Worm (Caenorhabditis elegans): Measurements from ENCODE around the gene elo-7.

Gene elo-7

ce11 chrIV:9536124-9536523, 6.4 kb downstream of the elo-7 start:
- TF ChIP-seq efl-3 (GFP tag; optimal IDR thresholded peaks at IDR 0.05) (no peak), aly-2 (tag; optimal IDR thresholded peaks at IDR 0.05) (no peak), ceh-8 (GFP tag; optimal IDR thresholded peaks at IDR 0.05) (no peak), blmp-1 (tag; optimal IDR thresholded peaks at IDR 0.05) (peak; percentile 22), tbx-2 (tag; optimal IDR thresholded peaks at IDR 0.05) (no peak), lin-15B (tag; optimal IDR thresholded peaks at IDR 0.05) (no peak), elt-2 (tag; optimal IDR thresholded peaks at IDR 0.05) (no peak), mep-1 (tag; optimal IDR thresholded peaks at IDR 0.05) (no peak), nhr-85 (tag) (peak; percentile 82), jun-1 (tag; optimal IDR thresholded peaks at IDR 0.05) (no peak), nhr-90 (tag; optimal IDR thresholded peaks at IDR 0.05; ENCODE audit: poor library complexity) (no peak), hlh-4 (tag; optimal IDR thresholded peaks at IDR 0.05) (no peak), dsc-1 (tag; optimal IDR thresholded peaks at IDR 0.05) (no peak), unc-130 (tag; optimal IDR thresholded peaks at IDR 0.05) (no peak), fkh-4 (tag; optimal IDR thresholded peaks at IDR 0.05; ENCODE audit: borderline replicate concordance) (no peak), C16A3.4 (tag; optimal IDR thresholded peaks at IDR 0.05) (no peak), nhr-20 (tag; optimal IDR thresholded peaks at IDR 0.05) (peak; percentile 16), nhr-71 (tag; optimal IDR thresholded peaks at IDR 0.05) (no peak), dpl-1 (GFP tag; optimal IDR thresholded peaks at IDR 0.05) (no peak), nhr-47 (tag; optimal IDR thresholded peaks at IDR 0.05) (no peak), lin-14 (GFP tag; optimal IDR thresholded peaks at IDR 0.05) (peak; percentile 19), egl-13 (tag; optimal IDR thresholded peaks at IDR 0.05) (no peak), F16B12.6 (tag; optimal IDR thresholded peaks at IDR 0.05) (no peak), swsn-7 (tag; optimal IDR thresholded peaks at IDR 0.05) (no peak), Y116A8C.19 (tag; optimal IDR thresholded peaks at IDR 0.05; ENCODE audit: borderline replicate concordance) (no peak), lsy-2 (tag; optimal IDR thresholded peaks at IDR 0.05) (no peak), C34B4.2 (tag; optimal IDR thresholded peaks at IDR 0.05) (no peak), unc-86 (tag; optimal IDR thresholded peaks at IDR 0.05) (no peak)

- TF ChIP-seq ama-1 (optimal IDR thresholded peaks at IDR 0.05) (no peak), unc-86 (tag; optimal IDR thresholded peaks at IDR 0.05) (no peak), ceh-8 (GFP tag; optimal IDR thresholded peaks at IDR 0.05) (no peak), elt-2 (tag; optimal IDR thresholded peaks at IDR 0.05) (peak; percentile 39)
Measured at ce11 chrIV:9537500-9537899, 7.8 kb downstream of the elo-7 start.

ce11 chrIV:9538214-9538613, 8.5 kb downstream of the elo-7 start:
- TF ChIP-seq tlp-1 (tag; optimal IDR thresholded peaks at IDR 0.05) (no peak), nhr-84 (tag; optimal IDR thresholded peaks at IDR 0.05) (no peak), ceh-82 (tag; optimal IDR thresholded peaks at IDR 0.05) (no peak), lsy-2 (tag; optimal IDR thresholded peaks at IDR 0.05) (peak in 1 of 2 experiments; percentile 6), mef-2 (tag; optimal IDR thresholded peaks at IDR 0.05) (no peak), rnt-1 (tag; optimal IDR thresholded peaks at IDR 0.05) (peak; percentile 79), C34B4.2 (tag; optimal IDR thresholded peaks at IDR 0.05) (no peak), Y116A8C.19 (tag; optimal IDR thresholded peaks at IDR 0.05; ENCODE audit: borderline replicate concordance) (no peak), nhr-76 (tag; optimal IDR thresholded peaks at IDR 0.05) (no peak), lin-14 (GFP tag; optimal IDR thresholded peaks at IDR 0.05) (peak; percentile 75), snpc-4 (tag; optimal IDR thresholded peaks at IDR 0.05) (no peak), lin-39 (tag; optimal IDR thresholded peaks at IDR 0.05) (no peak), nhr-71 (tag; optimal IDR thresholded peaks at IDR 0.05) (peak; percentile 66), snu-23 (GFP tag; optimal IDR thresholded peaks at IDR 0.05) (peak; percentile 12)

- TF ChIP-seq nhr-12 (tag; optimal IDR thresholded peaks at IDR 0.05) (no peak), lin-35 (GFP tag; optimal IDR thresholded peaks at IDR 0.05) (peak in 1 of 2 experiments; percentile 8), ceh-88 (GFP tag; IDR thresholded peaks at IDR 0.05) (no peak), fkh-8 (tag; optimal IDR thresholded peaks at IDR 0.05) (no peak), mdl-1 (tag; optimal IDR thresholded peaks at IDR 0.05) (no peak), mab-9 (GFP tag; IDR thresholded peaks at IDR 0.05) (no peak), zip-4 (GFP tag; optimal IDR thresholded peaks at IDR 0.05) (no peak), unc-130 (tag; optimal IDR thresholded peaks at IDR 0.05) (no peak), dpl-1 (GFP tag; optimal IDR thresholded peaks at IDR 0.05) (no peak), hlh-4 (tag; optimal IDR thresholded peaks at IDR 0.05) (no peak), pqm-1 (tag; optimal IDR thresholded peaks at IDR 0.05) (peak; percentile 41), elt-2 (tag; optimal IDR thresholded peaks at IDR 0.05) (peak; percentile 93), nhr-71 (tag; optimal IDR thresholded peaks at IDR 0.05) (no peak), unc-30 (tag; optimal IDR thresholded peaks at IDR 0.05) (no peak), unc-62 (GFP tag; optimal IDR thresholded peaks at IDR 0.05) (no peak), sox-4 (tag; optimal IDR thresholded peaks at IDR 0.05) (no peak), C34B4.2 (tag; optimal IDR thresholded peaks at IDR 0.05) (no peak), tlp-1 (tag; optimal IDR thresholded peaks at IDR 0.05) (no peak)
Measured at ce11 chrIV:9540342-9540856, 10.7 kb downstream of the elo-7 start, which contains the start of gene fbl-1. Gene fbl-1 (plus strand): TSS chrIV:9540806.
